Fruit fly (Drosophila melanogaster) whole organism, embryonic: ENCODE results near the gene Cka.

Source experiments
- Adf1 ChIP-seq: fragments of 200-800 bp; sonication (Bioruptor generic); IDR thresholded peaks from 2 replicates; pipeline ENCODE4 v1.3.6; 2022; ENCODE audit warnings: missing biosample characterization, missing genetic modification characterization
- CG10979 ChIP-seq: fragments of 200-800 bp; sonication (Bioruptor generic); optimal IDR thresholded peaks from 2 replicates; lab custom pipeline; 2018; ENCODE audit warnings: missing biosample characterization, mild to moderate bottlenecking, missing genetic modification characterization, moderate library complexity
- CG11560 ChIP-seq: fragments of 200-800 bp; sonication (Bioruptor generic); IDR thresholded peaks from 3 replicates; pipeline ENCODE4 v1.3.6; 2022; ENCODE audit warnings: missing biosample characterization, missing genetic modification characterization
- CG11695 ChIP-seq: fragments of 200-800 bp; sonication (Bioruptor generic); IDR thresholded peaks from 3 replicates; pipeline ENCODE4 v1.3.6; 2022; ENCODE audit warnings: missing biosample characterization, missing genetic modification characterization
- CG1529 ChIP-seq: fragments of 200-800 bp; sonication (Bioruptor generic); optimal IDR thresholded peaks from 3 replicates; lab custom pipeline; 2018; ENCODE audit warnings: missing biosample characterization, missing genetic modification characterization
- CG1602 ChIP-seq: fragments of 200-800 bp; sonication (Bioruptor generic); optimal IDR thresholded peaks from 3 replicates; lab custom pipeline; 2016; ENCODE audit warnings: missing biosample characterization, missing genetic modification characterization
- CG31441 ChIP-seq: fragments of 200-800 bp; sonication (Bioruptor generic); IDR thresholded peaks from 2 replicates; pipeline ENCODE4 v1.3.6; 2022; ENCODE audit warnings: missing biosample characterization, missing genetic modification characterization
- CG34376 ChIP-seq: fragments of 200-800 bp; sonication (Bioruptor generic); optimal IDR thresholded peaks from 2 replicates; lab custom pipeline; 2018; ENCODE audit warnings: missing biosample characterization, mild to moderate bottlenecking, missing genetic modification characterization
- CG42726 ChIP-seq: fragments of 200-800 bp; sonication (Bioruptor generic); IDR thresholded peaks from 2 replicates; pipeline ENCODE4 v1.3.6; 2022; ENCODE audit warnings: missing biosample characterization, missing genetic modification characterization; ENCODE audit not compliant: partially characterized antibody
- CG4730 ChIP-seq: fragments of 200-800 bp; sonication (Bioruptor generic); IDR thresholded peaks from 2 replicates; pipeline ENCODE4 v1.3.6; 2022; ENCODE audit warnings: missing biosample characterization, missing genetic modification characterization
- CG6683 ChIP-seq: fragments of 200-800 bp; sonication (Bioruptor generic); optimal IDR thresholded peaks from 2 replicates; lab custom pipeline; 2017; ENCODE audit warnings: missing biosample characterization, mild to moderate bottlenecking, missing genetic modification characterization, missing genetic modification reagents
- CG7357 ChIP-seq: fragments of 200-800 bp; sonication (Bioruptor generic); IDR thresholded peaks from 3 replicates; pipeline ENCODE4 v1.3.6; 2022; ENCODE audit warnings: missing biosample characterization, missing genetic modification characterization
- CG7786 ChIP-seq: fragments of 200-800 bp; sonication (Bioruptor generic); optimal IDR thresholded peaks from 2 replicates; lab custom pipeline; 2016; ENCODE audit warnings: missing biosample characterization, missing genetic modification characterization
- CG8290 ChIP-seq, 3 experiments: fragments of 200-800 bp; sonication (Bioruptor generic); optimal IDR thresholded peaks; 2 replicates each; lab custom pipeline; 2016 to 2019; ENCODE audit warnings: missing biosample characterization in 3 of 3, missing genetic modification characterization in 3 of 3, mild to moderate bottlenecking in 2 of 3, moderate library complexity in 1 of 3
- CG8359 ChIP-seq: fragments of 200-800 bp; sonication (Bioruptor generic); optimal IDR thresholded peaks from 2 replicates; lab custom pipeline; 2017; ENCODE audit warnings: missing biosample characterization, mild to moderate bottlenecking, missing genetic modification characterization, borderline replicate concordance
- CrebB ChIP-seq: fragments of 200-800 bp; sonication (Bioruptor generic); optimal IDR thresholded peaks from 3 replicates; lab custom pipeline; 2018; ENCODE audit warnings: missing biosample characterization, mild to moderate bottlenecking, missing genetic modification characterization
- D ChIP-seq, 2 experiments: fragments of 200-800 bp in 1 of 2; fragments of >200 bp in 1 of 2; sonication (Bioruptor generic) in 1 of 2; optimal IDR thresholded peaks; 2 replicates in 1 of 2; 3 replicates in 1 of 2; lab custom pipeline; 2017; ENCODE audit warnings: mild to moderate bottlenecking in 1 of 2, missing biosample characterization in 1 of 2, missing genetic modification characterization in 1 of 2, missing genetic modification reagents in 1 of 2
- D19A ChIP-seq: fragments of 200-800 bp; optimal IDR thresholded peaks from 3 replicates; lab custom pipeline; 2019; ENCODE audit warnings: missing biosample characterization, mild to moderate bottlenecking, missing genetic modification characterization, moderate library complexity
- Dll ChIP-seq: fragments of 200-800 bp; sonication (Bioruptor generic); IDR thresholded peaks from 4 replicates; pipeline ENCODE4 v1.3.6; 2022; ENCODE audit warnings: missing biosample characterization, missing genetic modification characterization; ENCODE audit not compliant: partially characterized antibody
- Eip74EF ChIP-seq, 2 experiments: fragments of 200-800 bp in 1 of 2; fragments of >200 bp in 1 of 2; sonication (Bioruptor generic) in 1 of 2; optimal IDR thresholded peaks; 2 replicates each; lab custom pipeline; 2017 to 2019; ENCODE audit warnings: missing biosample characterization in 2 of 2, missing genetic modification characterization in 2 of 2, mild to moderate bottlenecking in 1 of 2, moderate library complexity in 1 of 2
- Ets97D ChIP-seq: fragments of 200-800 bp; sonication (Bioruptor generic); optimal IDR thresholded peaks from 3 replicates; lab custom pipeline; 2016; ENCODE audit warnings: missing biosample characterization, missing genetic modification characterization
- HLH4C ChIP-seq: fragments of 200-800 bp; sonication (Bioruptor generic); IDR thresholded peaks from 3 replicates; pipeline ENCODE4 v1.3.6; 2022; ENCODE audit warnings: missing biosample characterization, missing genetic modification characterization; ENCODE audit not compliant: partially characterized antibody
- Kr ChIP-seq: fragments of 200-800 bp; sonication (Bioruptor generic); optimal IDR thresholded peaks from 2 replicates; lab custom pipeline; 2017; ENCODE audit warnings: missing biosample characterization, mild to moderate bottlenecking, missing genetic modification characterization
- Lhr ChIP-seq: fragments of 200-800 bp; sonication (Bioruptor generic); optimal IDR thresholded peaks from 3 replicates; lab custom pipeline; 2017; ENCODE audit warnings: mild to moderate bottlenecking, missing biosample characterization, missing genetic modification reagents, missing genetic modification characterization
- Lpt ChIP-seq: fragments of >200 bp; optimal IDR thresholded peaks from 2 replicates; lab custom pipeline; 2018; ENCODE audit warnings: missing biosample characterization, missing genetic modification characterization
- Oaz ChIP-seq: fragments of 200-800 bp; sonication (Bioruptor generic); IDR thresholded peaks from 2 replicates; pipeline ENCODE4 v1.3.6; 2022; ENCODE audit warnings: missing biosample characterization, missing genetic modification characterization
- Optix ChIP-seq: fragments of 200-800 bp; sonication (Bioruptor generic); IDR thresholded peaks from 3 replicates; pipeline ENCODE4 v1.3.6; 2022; ENCODE audit warnings: missing biosample characterization, missing genetic modification characterization
- Ptx1 ChIP-seq: fragments of 200-800 bp; sonication (Bioruptor generic); IDR thresholded peaks from 2 replicates; pipeline ENCODE4 v1.3.6; 2022; ENCODE audit warnings: missing biosample characterization, missing genetic modification characterization
- Sox100B ChIP-seq: fragments of 200-800 bp; sonication (Bioruptor generic); optimal IDR thresholded peaks from 3 replicates; lab custom pipeline; 2018; ENCODE audit warnings: missing biosample characterization, mild to moderate bottlenecking, missing genetic modification characterization
- Spps ChIP-seq: fragments of 200-800 bp; sonication (Bioruptor generic); optimal IDR thresholded peaks from 2 replicates; lab custom pipeline; 2018; ENCODE audit warnings: missing biosample characterization, mild to moderate bottlenecking, missing genetic modification characterization
- aop ChIP-seq: fragments of 200-800 bp; sonication (Bioruptor generic); IDR thresholded peaks from 2 replicates; pipeline ENCODE4 v1.3.6; 2022; ENCODE audit warnings: missing biosample characterization, missing genetic modification characterization
- ase ChIP-seq: fragments of 200-800 bp; sonication (Bioruptor generic); IDR thresholded peaks from 3 replicates; pipeline ENCODE4 v1.3.6; 2022; ENCODE audit warnings: missing biosample characterization, missing genetic modification characterization
- cg ChIP-seq: fragments of 200-800 bp; sonication (Bioruptor generic); optimal IDR thresholded peaks from 3 replicates; lab custom pipeline; 2019; ENCODE audit warnings: missing biosample characterization, mild to moderate bottlenecking, missing genetic modification characterization, moderate library complexity
- chn ChIP-seq: fragments of 200-800 bp; sonication (Bioruptor generic); optimal IDR thresholded peaks from 2 replicates; lab custom pipeline; 2016; ENCODE audit warnings: missing biosample characterization, missing genetic modification characterization
- eve ChIP-seq, 2 experiments: fragments of >200 bp; optimal IDR thresholded peaks; 2 replicates each; lab custom pipeline; 2017; ENCODE audit warnings: missing biosample characterization in 2 of 2, missing genetic modification characterization in 2 of 2
- fd3F ChIP-seq: fragments of 200-800 bp; sonication (Bioruptor generic); optimal IDR thresholded peaks from 2 replicates; lab custom pipeline; 2018; ENCODE audit warnings: missing biosample characterization, mild to moderate bottlenecking, missing genetic modification characterization, moderate library complexity
- fu2 ChIP-seq: fragments of 200-800 bp; sonication (Bioruptor generic); optimal IDR thresholded peaks from 2 replicates; lab custom pipeline; 2016; ENCODE audit warnings: missing biosample characterization, missing genetic modification characterization
- gt ChIP-seq: fragments of 200-800 bp; sonication (Bioruptor generic); IDR thresholded peaks from 2 replicates; pipeline ENCODE4 v1.3.6; 2022; ENCODE audit warnings: missing biosample characterization, missing genetic modification characterization
- kay ChIP-seq: fragments of 200-800 bp; sonication (Bioruptor generic); optimal IDR thresholded peaks from 2 replicates; lab custom pipeline; 2016; ENCODE audit warnings: missing biosample characterization, missing genetic modification characterization
- lab ChIP-seq: fragments of 200-800 bp; sonication (Bioruptor generic); optimal IDR thresholded peaks from 3 replicates; lab custom pipeline; 2017; ENCODE audit warnings: missing biosample characterization, missing genetic modification characterization, mild to moderate bottlenecking, moderate library complexity, missing genetic modification reagents
- lola ChIP-seq, 3 experiments: fragments of >200 bp in 2 of 3; fragments of 200-800 bp in 1 of 3; sonication (Bioruptor generic) in 1 of 3; optimal IDR thresholded peaks; 2 replicates each; lab custom pipeline; 2017 to 2019; ENCODE audit warnings: missing biosample characterization in 3 of 3, missing genetic modification characterization in 3 of 3, mild to moderate bottlenecking in 1 of 3, moderate library complexity in 1 of 3
- maf-S ChIP-seq: fragments of 200-800 bp; sonication (Bioruptor generic); optimal IDR thresholded peaks from 2 replicates; lab custom pipeline; 2016; ENCODE audit warnings: missing biosample characterization, missing genetic modification characterization
- p53 ChIP-seq: fragments of 200-800 bp; sonication (Bioruptor generic); optimal IDR thresholded peaks from 2 replicates; lab custom pipeline; 2016; ENCODE audit warnings: missing biosample characterization, missing genetic modification characterization
- pan ChIP-seq, 4 experiments: fragments of >200 bp in 3 of 4; fragments of 200-800 bp in 1 of 4; sonication (Bioruptor generic) in 1 of 4; optimal IDR thresholded peaks in 3 of 4; IDR thresholded peaks in 1 of 4; 2 replicates each; pipeline versions ENCODE4 v1.3.6 to Lab custom; 2017 to 2022; ENCODE audit warnings: missing biosample characterization in 2 of 4, missing genetic modification characterization in 2 of 4, mixed read lengths in 1 of 4
- sisA ChIP-seq: fragments of 200-800 bp; sonication (Bioruptor generic); IDR thresholded peaks from 2 replicates; pipeline ENCODE4 v1.3.6; 2022; ENCODE audit warnings: missing biosample characterization, missing genetic modification characterization
- sob ChIP-seq: fragments of 200-800 bp; sonication (Bioruptor generic); IDR thresholded peaks from 2 replicates; pipeline ENCODE4 v1.3.6; 2022; ENCODE audit warnings: missing biosample characterization, missing genetic modification characterization
- tap ChIP-seq: fragments of 200-800 bp; optimal IDR thresholded peaks from 3 replicates; lab custom pipeline; 2019; ENCODE audit warnings: missing biosample characterization, mild to moderate bottlenecking, missing genetic modification characterization, moderate library complexity
- tgo ChIP-seq: fragments of 200-800 bp; sonication (Bioruptor generic); IDR thresholded peaks from 3 replicates; pipeline ENCODE4 v1.3.6; 2022; ENCODE audit warnings: missing biosample characterization, missing genetic modification characterization

Gene Cka

DNA sequence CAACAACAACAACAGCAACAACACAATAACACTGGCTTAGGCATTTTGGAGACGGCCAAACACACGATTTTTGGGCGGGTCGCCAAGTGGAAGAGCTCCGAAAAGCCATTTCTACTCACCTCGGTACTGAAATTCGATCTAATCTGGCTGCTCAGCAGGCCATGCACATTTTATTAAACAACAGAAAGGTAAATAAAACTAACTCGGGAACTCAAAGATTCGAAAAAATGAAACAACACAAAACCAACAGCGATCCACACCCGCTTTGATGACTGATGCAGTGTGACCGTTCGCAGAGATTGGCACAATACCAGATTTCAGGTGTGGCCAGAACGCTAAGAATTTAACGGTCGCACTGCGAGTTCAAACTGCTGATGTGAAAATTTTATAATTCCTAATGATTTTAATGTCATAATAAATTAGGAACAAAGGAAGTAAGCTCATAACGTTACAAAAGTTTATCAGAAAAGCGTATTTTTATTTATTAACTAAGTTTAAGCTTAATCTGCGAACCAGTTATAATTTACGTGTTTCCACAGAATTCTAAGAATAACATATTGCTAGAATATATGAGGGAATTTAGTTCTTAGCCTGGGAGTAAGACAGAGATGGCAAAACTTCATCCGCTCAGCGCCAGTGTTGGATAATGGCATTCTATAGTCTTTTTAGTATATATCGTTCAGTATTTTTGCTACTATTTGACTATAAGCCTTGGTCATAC is 52.3 kb downstream of the Cka start, which contains the start of gene Mcr (continued):
- TF ChIP-seq CG8359 (GFP tag; lab: Kevin White, UChicago) (no peak), CG34376 (GFP tag; lab: Kevin White, UChicago) (no peak), CG11560 (tag; lab: Robert Waterston, UW) (no peak), lab (no peak), cg (GFP tag; lab: Kevin White, UChicago) (no peak), chn (GFP tag; lab: Kevin White, UChicago) (no peak), aop (GFP tag; lab: Robert Waterston, UW) (no peak), lola (GFP tag; optimal IDR thresholded peaks at IDR 0.05; lab: Kevin White, UChicago) (no peak), CG4730 (no peak), Adf1 (GFP tag; lab: Robert Waterston, UW) (no peak), HLH4C (GFP tag; lab: Robert Waterston, UW) (peak; percentile 42; the same call in 1 of the 3 replicates), CG11695 (no peak), CG8290 (GFP tag; optimal IDR thresholded peaks at IDR 0.05; lab: Kevin White, UChicago) (no peak), CG8290 (tag; optimal IDR thresholded peaks at IDR 0.05; lab: Kevin White, UChicago) (no peak), pan (optimal IDR thresholded peaks at IDR 0.05; lab: Kevin White, UChicago) (no peak), pan (GFP tag; optimal IDR thresholded peaks at IDR 0.05 in 1 of 2, IDR thresholded peaks at IDR 0.05 in 1 of 2) (no peak), sisA (GFP tag; lab: Robert Waterston, UW) (0 out of 2 replicates have a peak, but pooled peaks have one; percentile 26), Spps (tag; lab: Kevin White, UChicago) (no peak), CG42726 (peak; percentile 34; the same call in 1 of the 2 replicates), gt (GFP tag; lab: Robert Waterston, UW) (no peak), CG10979 (no peak), Dll (GFP tag; lab: Robert Waterston, UW) (peak; percentile 56; the same call in 3 of the 4 replicates), ase (no peak), sob (no peak; the same call in 1 of the 2 replicates), p53 (GFP tag; lab: Kevin White, UChicago) (no peak), D19A (no peak), Lhr (GFP tag; lab: Kevin White, UChicago) (peak; percentile 82), Ets97D (peak; percentile 75), Ptx1 (GFP tag; lab: Robert Waterston, UW) (0 out of 2 replicates have a peak, but pooled peaks have one; percentile 26), fd3F (no peak), eve (GFP tag; optimal IDR thresholded peaks at IDR 0.05; lab: Kevin White, UChicago) (no peak), Optix (no peak), tap (tag; lab: Kevin White, UChicago) (no peak), CG1529 (no peak), fu2 (GFP tag; lab: Kevin White, UChicago) (no peak), CG1602 (peak; percentile 8), Eip74EF (GFP tag; optimal IDR thresholded peaks at IDR 0.05; lab: Kevin White, UChicago) (no peak), Lpt (no peak), CG7357 (GFP tag; lab: Robert Waterston, UW) (no peak), CG31441 (GFP tag; lab: Robert Waterston, UW) (peak; percentile 12; the same call in 1 of the 2 replicates), maf-S (GFP tag; lab: Kevin White, UChicago) (no peak), kay (GFP tag; lab: Kevin White, UChicago) (peak; percentile 50), D (optimal IDR thresholded peaks at IDR 0.05; lab: Kevin White, UChicago) (peak; percentile 47), D (GFP tag; optimal IDR thresholded peaks at IDR 0.05; lab: Kevin White, UChicago) (no peak), Oaz (GFP tag; lab: Robert Waterston, UW) (no peak), CG7786 (peak; percentile 11), Kr (GFP tag; lab: Kevin White, UChicago) (no peak), tgo (GFP tag; lab: Robert Waterston, UW) (no peak), CG6683 (GFP tag; lab: Kevin White, UChicago) (no peak), CrebB (tag; lab: Kevin White, UChicago) (no peak), Sox100B (GFP tag; lab: Kevin White, UChicago) (no peak)
